Worm (Caenorhabditis elegans): ENCODE data around the gene T05A7.3.

DNA sequence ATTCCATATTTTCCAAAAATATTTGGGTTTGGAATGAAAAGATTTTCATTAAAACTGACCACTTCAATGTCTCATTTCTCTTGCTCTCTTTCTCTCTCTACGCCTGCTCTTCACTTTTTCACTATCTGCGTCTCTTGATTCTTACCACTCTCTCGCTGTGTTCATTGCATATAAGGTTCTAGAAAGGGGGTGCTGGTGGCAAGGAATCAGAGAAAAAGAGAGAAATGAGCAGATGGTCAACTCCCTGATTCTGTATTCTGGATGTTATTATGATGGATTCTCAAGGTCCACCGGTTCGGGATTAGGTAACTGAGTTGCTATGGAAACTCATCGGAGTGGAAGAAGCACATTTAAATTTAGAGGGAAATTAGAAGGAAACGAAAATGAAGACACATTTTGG lies 34.8 kb upstream of the T05A7.3 start:
- TF ChIP-seq ZK546.5 (tag; optimal IDR thresholded peaks at IDR 0.05) (no peak), aly-2 (tag; optimal IDR thresholded peaks at IDR 0.05) (no peak), ama-1 (optimal IDR thresholded peaks at IDR 0.05) (no peak), unc-39 (tag; optimal IDR thresholded peaks at IDR 0.05) (no peak), nhr-237 (tag; optimal IDR thresholded peaks at IDR 0.05) (no peak), nhr-77 (tag; optimal IDR thresholded peaks at IDR 0.05) (no peak), egl-27 (tag; optimal IDR thresholded peaks at IDR 0.05) (no peak), unc-62 (GFP tag; optimal IDR thresholded peaks at IDR 0.05) (no peak), mdl-1 (tag; optimal IDR thresholded peaks at IDR 0.05) (no peak), unc-55 (GFP tag; optimal IDR thresholded peaks at IDR 0.05) (peak; percentile 47), peb-1 (tag; optimal IDR thresholded peaks at IDR 0.05) (no peak), elt-3 (tag; optimal IDR thresholded peaks at IDR 0.05) (no peak)
